Worm (Caenorhabditis elegans) whole organism, L4 larva: ENCODE measurements around the gene C17H11.5.

Experiments used
- F37D6.2 ChIP-seq: sonication (generic microtip); optimal IDR thresholded peaks from 2 replicates; lab custom pipeline; 2016; ENCODE audit warnings: mild to moderate bottlenecking, missing genetic modification characterization, missing compliant biosample characterization
- T26A8.4 ChIP-seq: fragments of 200-800 bp; sonication (Bioruptor generic); IDR thresholded peaks from 2 replicates; pipeline ENCODE4 v1.3.6; 2022; ENCODE audit warnings: missing genetic modification characterization, missing compliant biosample characterization
- Y48G9A.11 ChIP-seq: fragments of 200-800 bp; sonication (Bioruptor generic); IDR thresholded peaks from 2 replicates; pipeline ENCODE4 v1.3.6; 2022; ENCODE audit warnings: missing genetic modification reagents, missing genetic modification characterization, missing compliant biosample characterization
- Y5F2A.4 ChIP-seq: fragments of 200-800 bp; sonication (Bioruptor generic); optimal IDR thresholded peaks from 2 replicates; lab custom pipeline; 2018; ENCODE audit warnings: mild to moderate bottlenecking, missing genetic modification characterization, missing compliant biosample characterization
- Y75B8A.6 ChIP-seq: fragments of 200-800 bp; sonication (Bioruptor generic); IDR thresholded peaks from 2 replicates; pipeline ENCODE4 v1.3.6; 2022; ENCODE audit warnings: missing genetic modification reagents, missing genetic modification characterization, missing compliant biosample characterization
- ZK337.2 ChIP-seq: fragments of 200-800 bp; sonication (Bioruptor generic); IDR thresholded peaks from 2 replicates; pipeline ENCODE4 v1.3.6; 2022; ENCODE audit warnings: missing genetic modification reagents, missing genetic modification characterization, missing compliant biosample characterization
- aha-1 ChIP-seq: fragments of 150-350 bp; peaks from one replicate; lab custom pipeline; 2014; ENCODE audit warnings: missing biosample characterization, missing genetic modification characterization
- aly-2 ChIP-seq: sonication (generic microtip); optimal IDR thresholded peaks from 2 replicates; lab custom pipeline; 2018; ENCODE audit warnings: missing biosample characterization, missing genetic modification characterization
- ama-1 ChIP-seq: fragments of 150-350 bp; optimal IDR thresholded peaks from 2 replicates; lab custom pipeline; 2014; ENCODE audit warnings: inconsistent platforms, mixed read lengths
- attf-4 ChIP-seq: sonication (generic microtip); optimal IDR thresholded peaks from 3 replicates; lab custom pipeline; 2017; ENCODE audit warnings: missing biosample characterization, missing genetic modification characterization
- ceh-32 ChIP-seq: sonication (generic microtip); optimal IDR thresholded peaks from 2 replicates; lab custom pipeline; 2016; ENCODE audit warnings: mild to moderate bottlenecking, missing genetic modification characterization, missing compliant biosample characterization; ENCODE audit not compliant: poor library complexity
- ceh-44 ChIP-seq: fragments of 200-800 bp; sonication (Bioruptor generic); IDR thresholded peaks from 2 replicates; pipeline ENCODE4 v1.3.6; 2022; ENCODE audit warnings: missing genetic modification reagents, missing genetic modification characterization, missing compliant biosample characterization
- ceh-62 ChIP-seq: sonication (generic microtip); optimal IDR thresholded peaks from 2 replicates; lab custom pipeline; 2017; ENCODE audit warnings: missing biosample characterization, missing genetic modification characterization
- ces-1 ChIP-seq: fragments of 150-350 bp; sonication (generic microtip); optimal IDR thresholded peaks from 4 replicates; lab custom pipeline; 2014; ENCODE audit warnings: missing biosample characterization, missing genetic modification reagents, missing genetic modification characterization
- daf-16 ChIP-seq, 3 experiments: sonication (generic microtip); optimal IDR thresholded peaks; 2 replicates each; lab custom pipeline; 2016 to 2017; ENCODE audit warnings: missing genetic modification characterization in 3 of 3, missing genetic modification reagents in 3 of 3, mild to moderate bottlenecking in 2 of 3, missing compliant biosample characterization in 2 of 3, missing biosample characterization in 1 of 3, moderate library complexity in 1 of 3
- daf-8 ChIP-seq: fragments of 200-800 bp; sonication (Bioruptor generic); IDR thresholded peaks from 2 replicates; pipeline ENCODE4 v1.3.6; 2022; ENCODE audit warnings: missing genetic modification characterization, missing compliant biosample characterization
- dmd-8 ChIP-seq: fragments of 200-800 bp; sonication (Bioruptor generic); IDR thresholded peaks from 2 replicates; pipeline ENCODE4 v1.3.6; 2022; ENCODE audit warnings: missing genetic modification characterization, missing compliant biosample characterization
- dmd-9 ChIP-seq: fragments of 200-800 bp; sonication (Bioruptor generic); IDR thresholded peaks from 2 replicates; pipeline ENCODE4 v1.3.6; 2022; ENCODE audit warnings: missing genetic modification reagents, missing genetic modification characterization, missing compliant biosample characterization
- dpl-1 ChIP-seq: fragments of 150-350 bp; optimal IDR thresholded peaks from 2 replicates; lab custom pipeline; 2014; ENCODE audit warnings: missing biosample characterization, missing genetic modification reagents, missing genetic modification characterization
- duxl-1 ChIP-seq: sonication (generic microtip); optimal IDR thresholded peaks from 2 replicates; lab custom pipeline; 2016; ENCODE audit warnings: mild to moderate bottlenecking, missing genetic modification characterization, moderate library complexity, missing compliant biosample characterization; ENCODE audit not compliant: poor library complexity
- dve-1 ChIP-seq: sonication (generic microtip); optimal IDR thresholded peaks from 2 replicates; lab custom pipeline; 2017; ENCODE audit warnings: antibody characterized with exemption, mild to moderate bottlenecking, missing genetic modification characterization, missing compliant biosample characterization; ENCODE audit not compliant: insufficient read depth
- egl-27 ChIP-seq: sonication (generic microtip); optimal IDR thresholded peaks from 3 replicates; lab custom pipeline; 2017; ENCODE audit warnings: missing biosample characterization, missing genetic modification reagents, missing genetic modification characterization
- egl-43 ChIP-seq: fragments of 200-800 bp; sonication (Bioruptor generic); IDR thresholded peaks from 2 replicates; pipeline ENCODE4 v1.3.6; 2022; ENCODE audit warnings: missing genetic modification reagents, missing genetic modification characterization, missing compliant biosample characterization
- gei-8 ChIP-seq: fragments of 200-800 bp; sonication (Bioruptor generic); optimal IDR thresholded peaks from 2 replicates; lab custom pipeline; 2018; ENCODE audit warnings: mild to moderate bottlenecking, missing genetic modification characterization, missing compliant biosample characterization
- hif-1 ChIP-seq, 2 experiments: sonication (generic microtip); optimal IDR thresholded peaks; 2 replicates each; lab custom pipeline; 2016 to 2017; ENCODE audit warnings: missing compliant biosample characterization in 2 of 2, missing genetic modification characterization in 2 of 2, missing genetic modification reagents in 2 of 2, missing genotype in 2 of 2, mild to moderate bottlenecking in 1 of 2
- hlh-30 ChIP-seq: sonication (generic microtip); optimal IDR thresholded peaks from 2 replicates; lab custom pipeline; 2017; ENCODE audit warnings: antibody characterized with exemption, mild to moderate bottlenecking, missing genetic modification characterization, missing compliant biosample characterization; ENCODE audit not compliant: insufficient read depth
- jun-1 ChIP-seq: fragments of 150-350 bp; optimal IDR thresholded peaks from 2 replicates; lab custom pipeline; 2014; ENCODE audit warnings: missing biosample characterization, missing genetic modification reagents, missing genetic modification characterization
- lim-7 ChIP-seq: fragments of 200-800 bp; sonication (Bioruptor generic); IDR thresholded peaks from 2 replicates; pipeline ENCODE4 v1.3.6; 2022; ENCODE audit warnings: missing genetic modification characterization, missing compliant biosample characterization
- lin-1 ChIP-seq: fragments of 200-800 bp; sonication (Bioruptor generic); IDR thresholded peaks from 2 replicates; pipeline ENCODE4 v1.3.6; 2022; ENCODE audit warnings: missing genetic modification reagents, missing genetic modification characterization, missing compliant biosample characterization
- lin-38 ChIP-seq: fragments of 200-800 bp; sonication (Bioruptor generic); IDR thresholded peaks from 2 replicates; pipeline ENCODE4 v1.3.6; 2022; ENCODE audit warnings: missing genetic modification reagents, missing genetic modification characterization, missing compliant biosample characterization
- madf-5 ChIP-seq, 2 experiments: fragments of 200-800 bp; sonication (Bioruptor generic); IDR thresholded peaks; 2 replicates each; pipeline ENCODE4 v1.3.6; 2022; ENCODE audit warnings: missing compliant biosample characterization in 2 of 2, missing genetic modification characterization in 2 of 2
- madf-9 ChIP-seq: fragments of 200-800 bp; sonication (Bioruptor generic); conservative IDR thresholded peaks from 2 replicates; pipeline ENCODE4 v1.3.6; 2022; ENCODE audit warnings: missing genetic modification reagents, missing genetic modification characterization, missing compliant biosample characterization
- mdt-29 ChIP-seq: fragments of 200-800 bp; sonication (Bioruptor generic); IDR thresholded peaks from 2 replicates; pipeline ENCODE4 v1.3.6; 2022; ENCODE audit warnings: missing genetic modification reagents, missing genetic modification characterization, missing compliant biosample characterization
- mep-1 ChIP-seq: fragments of 150-350 bp; sonication (generic microtip); optimal IDR thresholded peaks from 3 replicates; lab custom pipeline; 2014; ENCODE audit warnings: missing biosample characterization, missing genetic modification characterization
- mxl-2 ChIP-seq: fragments of 200-800 bp; sonication (Bioruptor generic); conservative IDR thresholded peaks from 2 replicates; pipeline ENCODE4 v1.3.6; 2022; ENCODE audit warnings: missing genetic modification reagents, missing genetic modification characterization, missing compliant biosample characterization
- nhr-10 ChIP-seq: fragments of 150-350 bp; optimal IDR thresholded peaks from 2 replicates; lab custom pipeline; 2014; ENCODE audit warnings: missing biosample characterization, missing genetic modification characterization
- nhr-102 ChIP-seq: sonication (generic microtip); optimal IDR thresholded peaks from 2 replicates; lab custom pipeline; 2016; ENCODE audit warnings: mild to moderate bottlenecking, missing genetic modification characterization, moderate library complexity, missing compliant biosample characterization
- nhr-28 ChIP-seq: fragments of 150-350 bp; optimal IDR thresholded peaks from 2 replicates; lab custom pipeline; 2014; ENCODE audit warnings: missing biosample characterization, missing genetic modification characterization
- nhr-42 ChIP-seq: fragments of 200-800 bp; sonication (Bioruptor generic); IDR thresholded peaks from 2 replicates; pipeline ENCODE4 v1.3.6; 2022; ENCODE audit warnings: missing genetic modification characterization, missing compliant biosample characterization
- nhr-76 ChIP-seq: fragments of 150-350 bp; optimal IDR thresholded peaks from 2 replicates; lab custom pipeline; 2014; ENCODE audit warnings: missing biosample characterization, missing genetic modification characterization
- nhr-77 ChIP-seq: fragments of 150-350 bp; optimal IDR thresholded peaks from 2 replicates; lab custom pipeline; 2014; ENCODE audit warnings: missing biosample characterization, missing genetic modification characterization
- php-3 ChIP-seq: fragments of 200-800 bp; sonication (Bioruptor generic); IDR thresholded peaks from 2 replicates; pipeline ENCODE4 v1.3.6; 2022; ENCODE audit warnings: missing genetic modification reagents, missing genetic modification characterization, missing compliant biosample characterization
- pqm-1 ChIP-seq: sonication (generic microtip); optimal IDR thresholded peaks from 2 replicates; lab custom pipeline; 2017; ENCODE audit warnings: missing biosample characterization, missing genetic modification characterization
- set-16 ChIP-seq: fragments of 200-800 bp; sonication (Bioruptor generic); IDR thresholded peaks from 2 replicates; pipeline ENCODE4 v1.3.6; 2022; ENCODE audit warnings: missing genetic modification reagents, missing genetic modification characterization, missing compliant biosample characterization
- skn-1 ChIP-seq: fragments of 150-350 bp; optimal IDR thresholded peaks from 2 replicates; lab custom pipeline; 2014; ENCODE audit warnings: missing biosample characterization, missing genetic modification characterization
- snpc-1.2 ChIP-seq: fragments of 200-800 bp; sonication (Bioruptor generic); IDR thresholded peaks from 2 replicates; pipeline ENCODE4 v1.3.6; 2022; ENCODE audit warnings: missing genetic modification reagents, missing genetic modification characterization, missing compliant biosample characterization
- snpc-4 ChIP-seq: fragments of 150-350 bp; optimal IDR thresholded peaks from 2 replicates; lab custom pipeline; 2014; ENCODE audit warnings: missing biosample characterization, missing genetic modification characterization
- unc-130 ChIP-seq: sonication (generic microtip); optimal IDR thresholded peaks from 2 replicates; lab custom pipeline; 2016; ENCODE audit warnings: missing genetic modification reagents, missing genetic modification characterization, missing compliant biosample characterization
- vab-7 ChIP-seq: fragments of 200-800 bp; sonication (Bioruptor generic); IDR thresholded peaks from 2 replicates; pipeline ENCODE4 v1.3.6; 2022; ENCODE audit warnings: missing genetic modification reagents, missing genetic modification characterization, missing compliant biosample characterization
- zag-1 ChIP-seq: fragments of 150-350 bp; optimal IDR thresholded peaks from 2 replicates; lab custom pipeline; 2014; ENCODE audit warnings: missing biosample characterization, missing genetic modification characterization
- zip-2 ChIP-seq: fragments of 150-350 bp; optimal IDR thresholded peaks from 2 replicates; lab custom pipeline; 2014; ENCODE audit warnings: missing biosample characterization, missing genetic modification characterization
- ztf-7 ChIP-seq: fragments of 150-350 bp; optimal IDR thresholded peaks from 2 replicates; lab custom pipeline; 2014; ENCODE audit warnings: missing biosample characterization, missing genetic modification characterization

Gene C17H11.5

DNA sequence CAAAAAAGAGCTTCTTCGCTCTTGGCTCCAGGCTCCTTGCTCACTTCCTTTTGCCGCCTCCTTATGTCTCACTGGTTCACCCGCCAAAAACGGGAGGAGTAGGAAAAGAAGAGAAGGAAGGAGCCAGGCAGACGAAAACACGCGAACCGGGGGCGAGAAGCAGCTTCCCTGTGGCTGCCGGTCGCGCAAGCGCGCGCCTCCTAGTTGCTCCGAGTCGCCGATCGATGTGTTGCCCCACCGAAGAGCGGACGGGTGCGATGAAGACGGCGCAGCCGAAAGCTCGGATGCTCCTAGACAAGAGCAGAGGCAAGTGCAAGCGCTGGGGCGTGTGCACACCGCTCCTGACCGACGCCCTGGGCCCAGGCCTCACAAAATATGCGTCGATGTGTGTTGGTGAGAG is 21.4 kb downstream of the C17H11.5 start (continued):
- no peak for TF ChIP-seq snpc-4 (tag; lab: Kevin White, UChicago)
- no peak for TF ChIP-seq daf-16 (GFP tag; optimal IDR thresholded peaks at IDR 0.05; lab: Kevin White, UChicago)
- no peak for TF ChIP-seq daf-16 (tag; optimal IDR thresholded peaks at IDR 0.05; lab: Kevin White, UChicago)
- TF ChIP-seq lin-38 (GFP tag; lab: Robert Waterston, UW): no peak
- no peak for TF ChIP-seq lin-1 (GFP tag; lab: Robert Waterston, UW)
- TF ChIP-seq T26A8.4 (GFP tag; lab: Robert Waterston, UW): peak; percentile 35; the same call in 1 of the 2 replicates
- no peak for TF ChIP-seq nhr-28 (tag; lab: Kevin White, UChicago)
- TF ChIP-seq ZK337.2 (GFP tag; lab: Robert Waterston, UW): no peak
- peak in 1 of 2 experiments; percentile 40 for TF ChIP-seq hif-1 (tag; optimal IDR thresholded peaks at IDR 0.05; lab: Kevin White, UChicago)
- TF ChIP-seq set-16: peak; percentile 99
- TF ChIP-seq Y48G9A.11 (GFP tag; lab: Robert Waterston, UW): no peak
- no peak for TF ChIP-seq dpl-1 (GFP tag; lab: Kevin White, UChicago)
- TF ChIP-seq gei-8 (GFP tag; lab: Kevin White, UChicago): no peak
- no peak for TF ChIP-seq nhr-102 (tag; lab: Kevin White, UChicago)
- no peak for TF ChIP-seq ceh-62 (tag; lab: Kevin White, UChicago)
- no peak for TF ChIP-seq jun-1 (tag; lab: Kevin White, UChicago)
- peak; percentile 87 for TF ChIP-seq egl-43 (GFP tag; lab: Robert Waterston, UW)
- no peak for TF ChIP-seq aly-2 (tag; lab: Kevin White, UChicago)
- TF ChIP-seq ces-1: no peak
- TF ChIP-seq mdt-29: no peak
- TF ChIP-seq php-3: peak; percentile 33; the same call in 1 of the 2 replicates
- no peak for TF ChIP-seq ztf-7 (tag; lab: Kevin White, UChicago)
- TF ChIP-seq F37D6.2: peak; percentile 91
- TF ChIP-seq egl-27: no peak
- TF ChIP-seq nhr-10 (tag; lab: Kevin White, UChicago): no peak
- no peak for TF ChIP-seq unc-130 (GFP tag; lab: Kevin White, UChicago)
- TF ChIP-seq madf-5 (GFP tag; IDR thresholded peaks at IDR 0.05; lab: Robert Waterston, UW): 0 out of 4 replicates have a peak, but pooled peaks of 1 of the 2 experiments have one; percentile 55
- TF ChIP-seq ceh-32 (tag; lab: Kevin White, UChicago): no peak
- TF ChIP-seq snpc-1.2: no peak
- 0 out of 2 replicates have a peak, but pooled peaks have one; percentile 15 for TF ChIP-seq ceh-44 (GFP tag; lab: Robert Waterston, UW)
- TF ChIP-seq skn-1 (tag; lab: Kevin White, UChicago): no peak
- TF ChIP-seq mxl-2: no peak
- no peak for TF ChIP-seq dmd-8 (GFP tag; lab: Robert Waterston, UW)
- peak; percentile 26 for TF ChIP-seq aha-1 (tag; lab: Kevin White, UChicago)
- no peak for TF ChIP-seq nhr-77
- no peak for TF ChIP-seq dve-1 (tag; lab: Kevin White, UChicago)
- TF ChIP-seq dmd-9: no peak
- no peak for TF ChIP-seq attf-4 (tag; lab: Kevin White, UChicago)
- peak; percentile 74 for TF ChIP-seq mep-1 (tag; lab: Kevin White, UChicago)
- no peak for TF ChIP-seq duxl-1
- no peak for TF ChIP-seq Y5F2A.4
- no peak for TF ChIP-seq zip-2 (tag; lab: Kevin White, UChicago)
- TF ChIP-seq ama-1 (lab: Kevin White, UChicago): no peak
- no peak for TF ChIP-seq nhr-76 (tag; lab: Kevin White, UChicago)
- TF ChIP-seq nhr-42 (GFP tag; lab: Robert Waterston, UW): 0 out of 2 replicates have a peak, but pooled peaks have one; percentile 40
- no peak for TF ChIP-seq daf-8
- TF ChIP-seq zag-1: no peak
- no peak for TF ChIP-seq Y75B8A.6
- TF ChIP-seq hlh-30 (tag; lab: Kevin White, UChicago): peak; percentile 45
- TF ChIP-seq pqm-1 (tag; lab: Kevin White, UChicago): no peak
- TF ChIP-seq madf-9: peak; percentile 46; the same call in 1 of the 2 replicates
- TF ChIP-seq vab-7 (GFP tag; lab: Robert Waterston, UW): peak; percentile 55; the same call in 1 of the 2 replicates
- TF ChIP-seq lim-7 (GFP tag; lab: Robert Waterston, UW): no peak
